Worm (Caenorhabditis elegans) whole organism, L1 larva: ENCODE measurements around the gene asp-18.

Experiments used
- ces-1 ChIP-seq: fragments of 150-350 bp; optimal IDR thresholded peaks from 2 replicates; lab custom pipeline; 2014; ENCODE audit warnings: missing biosample characterization, missing genetic modification reagents, missing genetic modification characterization
- fos-1 ChIP-seq: fragments of 150-350 bp; optimal IDR thresholded peaks from 2 replicates; lab custom pipeline; 2014; ENCODE audit warnings: missing biosample characterization, missing genetic modification characterization
- isw-1 ChIP-seq: fragments of 200-800 bp; sonication (Bioruptor generic); IDR thresholded peaks from 2 replicates; pipeline ENCODE4 v1.3.6; 2022; ENCODE audit warnings: missing genetic modification characterization, missing compliant biosample characterization
- jun-1 ChIP-seq: fragments of 150-350 bp; optimal IDR thresholded peaks from 2 replicates; lab custom pipeline; 2014; ENCODE audit warnings: missing biosample characterization, missing genetic modification reagents, missing genetic modification characterization
- lin-13 ChIP-seq: fragments of 150-350 bp; optimal IDR thresholded peaks from 2 replicates; lab custom pipeline; 2014; ENCODE audit warnings: missing biosample characterization, missing genetic modification reagents, missing genetic modification characterization
- lin-35 ChIP-seq, 2 experiments: fragments of 150-350 bp; optimal IDR thresholded peaks; 2 replicates each; lab custom pipeline; 2014; ENCODE audit warnings: missing biosample characterization in 2 of 2, missing genetic modification characterization in 2 of 2, missing genetic modification reagents in 2 of 2
- mdl-1 ChIP-seq, 2 experiments: fragments of 150-350 bp; optimal IDR thresholded peaks; 2 replicates each; lab custom pipeline; 2014 to 2017; ENCODE audit warnings: missing biosample characterization in 2 of 2, missing genetic modification characterization in 2 of 2, inconsistent platforms in 1 of 2
- mep-1 ChIP-seq: fragments of 150-350 bp; optimal IDR thresholded peaks from 2 replicates; lab custom pipeline; 2014; ENCODE audit warnings: missing biosample characterization, missing genetic modification characterization
- nhr-28 ChIP-seq: fragments of 150-350 bp; optimal IDR thresholded peaks from 2 replicates; lab custom pipeline; 2014; ENCODE audit warnings: missing biosample characterization, missing genetic modification characterization
- nhr-84 ChIP-seq: sonication (generic microtip); optimal IDR thresholded peaks from 2 replicates; lab custom pipeline; 2017; ENCODE audit warnings: missing biosample characterization, missing genetic modification characterization
- snpc-4 ChIP-seq: fragments of 150-350 bp; optimal IDR thresholded peaks from 2 replicates; lab custom pipeline; 2014; ENCODE audit warnings: missing biosample characterization, missing genetic modification characterization
- zag-1 ChIP-seq: fragments of 150-350 bp; optimal IDR thresholded peaks from 2 replicates; lab custom pipeline; 2014; ENCODE audit warnings: missing biosample characterization, missing genetic modification characterization
- ztf-11 ChIP-seq, 2 experiments: sonication (generic microtip); optimal IDR thresholded peaks; 2 replicates each; lab custom pipeline; 2016 to 2017; ENCODE audit warnings: missing genetic modification characterization in 2 of 2, missing biosample characterization in 1 of 2, missing compliant biosample characterization in 1 of 2

ce11 chrV:18769902-18770301 is 38.4 kb upstream of the asp-18 start:
- TF ChIP-seq lin-35 (GFP tag; optimal IDR thresholded peaks at IDR 0.05; lab: Kevin White, UChicago) (no peak), ces-1 (GFP tag; lab: Kevin White, UChicago) (no peak), zag-1 (no peak), nhr-28 (no peak), mep-1 (no peak), mdl-1 (tag; optimal IDR thresholded peaks at IDR 0.05; lab: Kevin White, UChicago) (no peak), isw-1 (GFP tag; lab: Robert Waterston, UW) (no peak), jun-1 (tag; lab: Kevin White, UChicago) (no peak), fos-1 (tag; lab: Kevin White, UChicago) (no peak), snpc-4 (tag; lab: Kevin White, UChicago) (no peak), lin-13 (GFP tag; lab: Kevin White, UChicago) (no peak), ztf-11 (tag; optimal IDR thresholded peaks at IDR 0.05; lab: Kevin White, UChicago) (no peak), nhr-84 (no peak)
